Worm (Caenorhabditis elegans) whole organism, late embryonic: Measurements from ENCODE around the gene T22B7.7.
A peak's percentile ranks its signal among the peaks of the same experiment; 100 is the strongest.

Source experiments
- C08G9.2 ChIP-seq: sonication (generic microtip); optimal IDR thresholded peaks from 2 replicates; lab custom pipeline; 2016; ENCODE audit warnings: mild to moderate bottlenecking, missing genetic modification characterization, moderate library complexity, missing compliant biosample characterization
- F13H6.1 ChIP-seq: sonication (generic microtip); optimal IDR thresholded peaks from 2 replicates; lab custom pipeline; 2016; ENCODE audit warnings: missing genetic modification characterization, missing compliant biosample characterization
- K09A11.1 ChIP-seq: sonication (generic microtip); optimal IDR thresholded peaks from 2 replicates; lab custom pipeline; 2017; ENCODE audit warnings: antibody characterized with exemption, mild to moderate bottlenecking, missing genetic modification characterization, missing compliant biosample characterization; ENCODE audit not compliant: insufficient read depth
- T23F11.4 ChIP-seq: fragments of 200-800 bp; sonication (Bioruptor generic); optimal IDR thresholded peaks from 2 replicates; lab custom pipeline; 2018; ENCODE audit warnings: mild to moderate bottlenecking, missing genetic modification characterization, missing compliant biosample characterization
- Y22D7AL.16 ChIP-seq: sonication (generic microtip); optimal IDR thresholded peaks from 2 replicates; lab custom pipeline; 2016; ENCODE audit warnings: missing genetic modification characterization, missing compliant biosample characterization
- ceh-18 ChIP-seq: sonication (generic microtip); optimal IDR thresholded peaks from 2 replicates; lab custom pipeline; 2016; ENCODE audit warnings: missing genetic modification characterization, missing compliant biosample characterization
- ceh-19 ChIP-seq: fragments of 200-800 bp; sonication (Bioruptor generic); optimal IDR thresholded peaks from 2 replicates; lab custom pipeline; 2018; ENCODE audit warnings: mild to moderate bottlenecking, missing genetic modification characterization, missing compliant biosample characterization
- ceh-2 ChIP-seq: sonication (generic microtip); optimal IDR thresholded peaks from 2 replicates; lab custom pipeline; 2016; ENCODE audit warnings: missing genotype, missing genetic modification characterization, missing compliant biosample characterization
- ceh-24 ChIP-seq: sonication (generic microtip); optimal IDR thresholded peaks from 2 replicates; lab custom pipeline; 2016; ENCODE audit warnings: mild to moderate bottlenecking, missing genetic modification characterization, missing compliant biosample characterization
- ceh-30 ChIP-seq: fragments of 150-350 bp; optimal IDR thresholded peaks from 2 replicates; lab custom pipeline; 2014; ENCODE audit warnings: missing biosample characterization, missing genetic modification characterization
- ceh-34 ChIP-seq: sonication (generic microtip); optimal IDR thresholded peaks from 2 replicates; lab custom pipeline; 2016; ENCODE audit warnings: mild to moderate bottlenecking, missing genetic modification characterization, missing compliant biosample characterization
- ceh-6 ChIP-seq: fragments of 200-800 bp; sonication (Bioruptor generic); optimal IDR thresholded peaks from 2 replicates; lab custom pipeline; 2018; ENCODE audit warnings: mild to moderate bottlenecking, missing genetic modification characterization, missing compliant biosample characterization
- ceh-9 ChIP-seq: sonication (generic microtip); optimal IDR thresholded peaks from 2 replicates; lab custom pipeline; 2016; ENCODE audit warnings: mild to moderate bottlenecking, missing genetic modification characterization, inconsistent platforms, missing compliant biosample characterization
- elt-2 ChIP-seq: sonication (generic microtip); optimal IDR thresholded peaks from 2 replicates; lab custom pipeline; 2016; ENCODE audit warnings: missing genetic modification reagents, missing genetic modification characterization, missing compliant biosample characterization
- ets-4 ChIP-seq: sonication (generic microtip); optimal IDR thresholded peaks from 2 replicates; lab custom pipeline; 2016; ENCODE audit warnings: missing genetic modification characterization, missing compliant biosample characterization
- fkh-6 ChIP-seq: sonication (generic microtip); optimal IDR thresholded peaks from 2 replicates; lab custom pipeline; 2016; ENCODE audit warnings: missing genetic modification characterization, missing compliant biosample characterization
- hlh-13 ChIP-seq: fragments of 200-800 bp; sonication (Bioruptor generic); optimal IDR thresholded peaks from 2 replicates; lab custom pipeline; 2018; ENCODE audit warnings: mild to moderate bottlenecking, missing genetic modification characterization, missing compliant biosample characterization
- mec-3 ChIP-seq: sonication (generic microtip); optimal IDR thresholded peaks from 2 replicates; lab custom pipeline; 2016; ENCODE audit warnings: borderline replicate concordance, missing genetic modification characterization, missing compliant biosample characterization
- nhr-11 ChIP-seq: fragments of 150-350 bp; optimal IDR thresholded peaks from 2 replicates; lab custom pipeline; 2014; ENCODE audit warnings: missing biosample characterization, missing genetic modification characterization
- nhr-232 ChIP-seq: sonication (generic microtip); optimal IDR thresholded peaks from 2 replicates; lab custom pipeline; 2016; ENCODE audit warnings: missing genetic modification characterization, missing compliant biosample characterization
- pag-3 ChIP-seq: sonication (generic microtip); optimal IDR thresholded peaks from 2 replicates; lab custom pipeline; 2016; ENCODE audit warnings: missing compliant biosample characterization, missing genetic modification characterization, borderline replicate concordance
- pat-9 ChIP-seq: fragments of 200-800 bp; sonication (Bioruptor generic); optimal IDR thresholded peaks from 2 replicates; lab custom pipeline; 2018; ENCODE audit warnings: mild to moderate bottlenecking, missing genetic modification characterization, moderate library complexity, missing compliant biosample characterization
- pax-1 ChIP-seq: fragments of 150-350 bp; optimal IDR thresholded peaks from 2 replicates; lab custom pipeline; 2014; ENCODE audit warnings: missing biosample characterization, missing genetic modification characterization
- pros-1 ChIP-seq: fragments of 150-350 bp; optimal IDR thresholded peaks from 2 replicates; lab custom pipeline; 2014; ENCODE audit warnings: missing biosample characterization, missing genetic modification reagents, missing genetic modification characterization
- sdc-2 ChIP-seq: sonication (generic microtip); optimal IDR thresholded peaks from 2 replicates; lab custom pipeline; 2016; ENCODE audit warnings: missing genotype, missing genetic modification characterization, missing compliant biosample characterization
- syd-9 ChIP-seq: sonication (generic microtip); optimal IDR thresholded peaks from 2 replicates; lab custom pipeline; 2016; ENCODE audit warnings: mild to moderate bottlenecking, missing genetic modification characterization, moderate library complexity, missing compliant biosample characterization
- tbx-2 ChIP-seq: sonication (generic microtip); optimal IDR thresholded peaks from 2 replicates; lab custom pipeline; 2016; ENCODE audit warnings: missing genetic modification characterization, missing compliant biosample characterization
- tbx-7 ChIP-seq: sonication (generic microtip); optimal IDR thresholded peaks from 2 replicates; lab custom pipeline; 2016; ENCODE audit warnings: missing genotype, missing genetic modification characterization, missing compliant biosample characterization
- unc-3 ChIP-seq, 2 experiments: fragments of 200-800 bp in 1 of 2; sonication (Bioruptor generic) in 1 of 2; sonication (generic microtip) in 1 of 2; conservative IDR thresholded peaks in 1 of 2; optimal IDR thresholded peaks in 1 of 2; 2 replicates each; pipeline versions ENCODE4 v1.3.6 to Lab custom; 2016 to 2022; ENCODE audit warnings: missing compliant biosample characterization in 2 of 2, missing genetic modification characterization in 2 of 2, missing genetic modification reagents in 1 of 2
- unc-55 ChIP-seq: sonication (generic microtip); optimal IDR thresholded peaks from 2 replicates; lab custom pipeline; 2017; ENCODE audit warnings: missing biosample characterization, missing genetic modification reagents, missing genetic modification characterization
- unc-86 ChIP-seq: sonication (generic microtip); optimal IDR thresholded peaks from 2 replicates; lab custom pipeline; 2016; ENCODE audit warnings: missing genetic modification characterization, missing compliant biosample characterization
- zip-5 ChIP-seq: sonication (generic microtip); optimal IDR thresholded peaks from 2 replicates; lab custom pipeline; 2016; ENCODE audit warnings: missing genetic modification characterization, missing compliant biosample characterization
- ztf-16 ChIP-seq: sonication (generic microtip); optimal IDR thresholded peaks from 2 replicates; lab custom pipeline; 2017; ENCODE audit warnings: missing genetic modification characterization, missing compliant biosample characterization

The T22B7.7 gene

DNA sequence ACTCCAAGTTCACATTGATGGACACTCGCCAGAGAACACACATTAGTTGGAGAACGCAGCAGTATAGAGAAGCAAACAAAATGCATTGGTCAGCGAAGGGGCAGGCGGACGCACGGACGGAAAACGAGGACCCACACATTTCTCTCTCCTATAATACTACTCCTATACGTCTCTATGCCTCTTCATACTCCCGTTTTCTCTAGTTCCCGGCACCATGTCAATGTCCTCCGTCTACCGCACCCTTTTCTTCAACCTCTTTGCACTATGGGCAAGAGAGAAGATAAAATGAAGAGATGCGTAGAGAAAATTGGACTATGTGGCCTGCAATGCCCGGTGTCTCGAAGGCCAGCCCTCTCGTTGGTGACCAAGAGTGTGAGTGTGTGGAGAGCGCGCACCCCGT lies 32.2 kb upstream of the T22B7.7 start, which contains the start of gene set-20 (continued):
- TF ChIP-seq tbx-2 (tag; lab: Kevin White, UChicago) (peak; percentile 82), ceh-19 (GFP tag; lab: Kevin White, UChicago) (peak; percentile 67), C08G9.2 (tag; lab: Kevin White, UChicago) (peak; percentile 47), elt-2 (no peak), ceh-24 (tag; lab: Kevin White, UChicago) (no peak), ceh-2 (tag; lab: Kevin White, UChicago) (peak; percentile 70), zip-5 (tag; lab: Kevin White, UChicago) (no peak), sdc-2 (tag; lab: Kevin White, UChicago) (peak; percentile 84), hlh-13 (GFP tag; lab: Kevin White, UChicago) (peak; percentile 44), nhr-232 (peak; percentile 15), T23F11.4 (peak; percentile 34), ceh-6 (GFP tag; lab: Kevin White, UChicago) (peak; percentile 19), K09A11.1 (tag; lab: Kevin White, UChicago) (no peak), tbx-7 (tag; lab: Kevin White, UChicago) (no peak)

DNA sequence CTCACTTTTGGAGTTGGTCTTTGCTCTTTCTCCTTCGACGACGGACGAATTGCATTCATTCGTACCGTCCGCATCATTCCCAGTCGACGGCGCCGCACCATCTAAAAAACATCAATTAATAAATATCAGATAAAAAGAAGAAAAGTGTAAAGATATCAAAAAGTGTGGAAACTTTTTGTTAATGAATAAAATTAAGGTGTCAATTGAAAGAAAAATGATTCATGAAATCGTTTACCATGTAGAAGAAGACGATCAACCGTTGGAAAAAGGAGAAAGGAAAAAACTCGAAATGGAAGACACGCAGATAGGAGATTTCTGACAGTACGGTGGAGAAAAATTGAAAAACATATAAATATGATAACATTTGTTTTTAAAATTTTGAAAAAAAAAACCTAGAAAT lies 26.3 kb upstream of the T22B7.7 start, which contains the start of gene set-19:
set-19 (minus strand) TSS at position 101 of the 400 bp plus-strand sequence.
- no peak for TF ChIP-seq ceh-34 (tag; lab: Kevin White, UChicago)
- TF ChIP-seq T23F11.4 = no peak
- TF ChIP-seq pat-9 (tag; lab: Kevin White, UChicago) = no peak
- no peak for TF ChIP-seq Y22D7AL.16 (tag; lab: Kevin White, UChicago)
- no peak for TF ChIP-seq pax-1 (tag; lab: Kevin White, UChicago)

DNA sequence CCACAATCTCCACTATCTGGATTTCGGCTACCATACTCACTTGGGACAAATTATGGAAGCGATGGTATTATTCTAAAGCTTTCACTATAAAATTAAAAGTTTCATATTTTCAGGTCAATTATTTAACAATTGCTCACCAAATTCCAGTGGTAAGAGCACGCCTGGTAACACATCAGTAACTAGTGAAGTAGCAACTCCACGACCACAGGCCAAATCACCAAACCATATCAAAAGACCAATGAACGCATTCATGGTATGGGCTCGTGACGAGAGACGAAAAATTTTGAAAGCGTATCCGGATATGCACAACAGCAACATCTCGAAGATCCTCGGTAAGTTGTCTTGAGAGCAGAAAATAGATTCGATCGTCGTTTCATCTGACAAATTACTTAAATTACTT lies 18.7 kb upstream of the T22B7.7 start:
- TF ChIP-seq F13H6.1 = no peak
- TF ChIP-seq ztf-16 (tag; lab: Kevin White, UChicago) = no peak
- TF ChIP-seq ceh-18 (tag; lab: Kevin White, UChicago) = no peak
- no peak for TF ChIP-seq unc-86 (tag; lab: Kevin White, UChicago)
- TF ChIP-seq fkh-6 (tag; lab: Kevin White, UChicago) = no peak
- TF ChIP-seq elt-2 = no peak
- TF ChIP-seq pros-1 (tag; lab: Kevin White, UChicago) = no peak
- TF ChIP-seq ceh-30 (tag; lab: Kevin White, UChicago) = no peak
- TF ChIP-seq T23F11.4 = no peak
- no peak for TF ChIP-seq nhr-11 (tag; lab: Kevin White, UChicago)
- no peak for TF ChIP-seq syd-9 (tag; lab: Kevin White, UChicago)
- TF ChIP-seq ets-4 (tag; lab: Kevin White, UChicago) = no peak
- no peak for TF ChIP-seq unc-3 (GFP tag; conservative IDR thresholded peaks at IDR 0.05; lab: Robert Waterston, UW)
- no peak for TF ChIP-seq unc-3 (tag; optimal IDR thresholded peaks at IDR 0.05; lab: Kevin White, UChicago)
- no peak for TF ChIP-seq unc-55 (GFP tag; lab: Kevin White, UChicago)

DNA sequence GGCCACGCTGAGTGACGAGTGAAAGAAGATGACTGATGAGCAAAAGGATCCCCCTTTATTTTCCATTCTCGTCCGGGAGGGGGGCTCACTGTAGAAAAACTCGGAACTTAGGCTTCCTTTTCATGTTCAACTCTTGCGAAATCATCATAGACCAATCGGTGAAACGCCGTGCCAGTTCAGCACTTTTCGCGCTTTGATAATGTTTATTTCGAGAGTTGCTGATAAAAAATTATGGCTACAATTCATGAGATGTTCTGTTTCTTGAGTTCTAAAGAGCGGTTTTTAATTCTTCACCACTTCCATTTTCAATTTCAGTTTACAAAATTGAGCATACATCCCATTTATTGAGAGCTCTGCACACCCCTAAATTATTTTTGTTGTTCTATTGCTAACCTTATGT lies 17.0 kb upstream of the T22B7.7 start:
- TF ChIP-seq ets-4 (tag; lab: Kevin White, UChicago) = no peak
- TF ChIP-seq pag-3 = no peak
- no peak for TF ChIP-seq ceh-18 (tag; lab: Kevin White, UChicago)
- no peak for TF ChIP-seq ceh-6 (GFP tag; lab: Kevin White, UChicago)

DNA sequence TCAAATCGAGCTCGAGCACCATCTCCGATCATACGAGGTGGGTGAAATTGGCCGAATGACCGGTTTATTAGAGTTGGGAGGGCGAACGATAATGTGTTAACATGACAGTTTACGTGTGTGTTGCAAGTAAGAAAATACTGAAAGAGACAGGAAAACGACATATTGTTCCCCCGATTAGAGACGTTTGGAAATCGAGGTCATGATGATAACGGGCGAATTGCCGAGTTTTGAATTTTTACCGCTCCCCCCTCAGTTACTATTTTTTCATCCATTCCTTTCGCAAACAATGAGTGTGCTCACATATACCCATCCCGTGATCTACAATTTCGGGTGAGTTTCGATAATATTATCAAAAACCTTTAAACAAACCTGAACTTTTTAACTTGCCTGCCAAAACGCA lies 15.9 kb upstream of the T22B7.7 start:
- TF ChIP-seq mec-3 (tag; lab: Kevin White, UChicago) = no peak
- TF ChIP-seq ceh-9 (tag; lab: Kevin White, UChicago) = no peak
- TF ChIP-seq ceh-24 (tag; lab: Kevin White, UChicago) = no peak
- TF ChIP-seq F13H6.1 = no peak
- TF ChIP-seq syd-9 (tag; lab: Kevin White, UChicago) = no peak
